Fruit fly (Drosophila melanogaster): Measurements from ENCODE around the gene red.

DNA sequence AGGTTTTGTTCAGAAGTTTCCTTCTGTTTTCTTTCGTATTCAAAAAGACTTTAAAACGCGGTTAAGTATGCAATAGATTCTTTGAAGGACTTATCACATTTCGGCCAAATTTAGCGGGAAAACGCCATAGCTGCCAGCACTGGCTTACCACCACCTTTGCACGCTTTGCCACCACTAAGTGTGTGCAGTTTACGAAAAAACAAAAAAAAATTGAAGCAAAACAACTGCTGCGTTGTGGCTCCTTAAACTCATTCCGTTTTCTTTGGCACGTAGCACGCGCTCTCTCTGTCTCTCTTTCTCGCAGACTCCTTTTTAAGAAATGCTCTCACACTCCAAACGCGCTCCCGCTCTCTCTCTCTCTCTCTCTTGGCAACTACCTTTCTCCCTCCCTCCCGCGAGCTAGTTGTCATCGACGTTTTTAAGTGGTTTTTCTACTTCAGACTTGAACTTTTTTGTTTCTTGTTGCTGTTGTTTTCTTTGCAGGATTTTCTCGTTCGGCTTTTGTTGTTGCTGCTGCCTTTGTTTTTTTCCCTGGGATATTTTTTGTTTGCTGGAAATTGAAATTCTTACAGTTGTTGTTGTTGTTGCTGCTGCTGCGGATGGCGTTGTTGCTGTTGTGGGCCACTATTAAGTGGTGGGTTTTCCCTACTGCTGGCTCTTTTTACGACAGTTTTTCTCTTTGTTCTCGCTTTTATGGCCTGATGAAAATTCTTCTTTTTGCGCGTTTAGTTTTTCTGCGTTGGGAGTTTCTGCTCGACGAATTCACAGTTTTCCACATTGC is 10.2 kb upstream of the red start:
- TF ChIP-seq fd96Ca (GFP tag; IDR thresholded peaks at IDR 0.05) (peak; percentile 63; the same call in 2 of the 3 replicates), CG17806 (tag; optimal IDR thresholded peaks at IDR 0.05) (peak; percentile 21), CG13204 (GFP tag; optimal IDR thresholded peaks at IDR 0.05) (peak; percentile 75), CG14655 (GFP tag; optimal IDR thresholded peaks at IDR 0.05) (peak; percentile 31)

All from whole organism, pupa.